Worm (Caenorhabditis elegans) whole organism, dauer: ENCODE measurements around the gene F20H11.1.

ENCODE experiments used
- unc-62 ChIP-seq: sonication (generic microtip); optimal IDR thresholded peaks from 2 replicates; lab custom pipeline; 2017; ENCODE audit warnings: missing biosample characterization, missing genetic modification reagents, missing genetic modification characterization

The F20H11.1 gene

DNA sequence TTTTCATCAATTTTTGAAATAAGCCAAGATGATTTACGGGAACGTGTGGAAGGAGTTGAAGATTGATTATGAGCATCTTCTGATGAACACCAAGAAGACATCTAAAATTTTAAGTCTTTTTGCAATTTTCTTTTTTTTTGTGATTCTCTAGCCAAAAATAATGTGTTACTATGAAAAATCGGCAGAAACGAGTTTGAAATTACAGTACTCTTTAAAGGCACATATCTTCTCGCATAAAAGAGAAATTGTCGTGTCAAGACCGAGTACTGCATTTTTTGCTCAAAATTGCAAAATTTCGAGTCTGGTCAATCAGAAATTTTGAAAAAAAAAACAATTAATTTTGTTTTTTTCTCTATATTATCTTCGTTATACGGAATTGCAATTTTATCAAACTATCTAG lies at the start of gene F20H11.1:
Gene F20H11.1, minus strand, starts transcription at position 101 of the 400 bp plus-strand sequence.
- TF ChIP-seq unc-62 (GFP tag; lab: Kevin White, UChicago): no peak

DNA sequence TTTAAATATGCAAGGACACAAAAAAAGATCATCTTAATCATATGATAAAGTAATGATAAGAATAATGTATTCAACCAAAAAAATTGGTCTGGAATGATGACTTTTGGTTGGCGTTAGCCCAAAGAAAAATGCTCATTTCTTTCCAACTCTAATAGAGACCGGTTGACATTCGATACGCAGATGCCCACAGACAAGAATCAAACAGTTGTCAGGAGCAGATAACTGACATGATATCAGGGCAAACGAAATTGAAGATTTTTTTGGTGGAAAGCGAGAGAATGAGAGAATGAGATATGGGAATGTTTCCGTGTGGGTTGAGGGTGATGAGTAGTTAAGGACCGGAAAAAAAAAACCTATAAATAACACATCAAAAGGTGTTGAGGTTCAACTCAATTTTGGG lies 47.1 kb upstream of the F20H11.1 start:
- TF ChIP-seq unc-62 (GFP tag; lab: Kevin White, UChicago): no peak

DNA sequence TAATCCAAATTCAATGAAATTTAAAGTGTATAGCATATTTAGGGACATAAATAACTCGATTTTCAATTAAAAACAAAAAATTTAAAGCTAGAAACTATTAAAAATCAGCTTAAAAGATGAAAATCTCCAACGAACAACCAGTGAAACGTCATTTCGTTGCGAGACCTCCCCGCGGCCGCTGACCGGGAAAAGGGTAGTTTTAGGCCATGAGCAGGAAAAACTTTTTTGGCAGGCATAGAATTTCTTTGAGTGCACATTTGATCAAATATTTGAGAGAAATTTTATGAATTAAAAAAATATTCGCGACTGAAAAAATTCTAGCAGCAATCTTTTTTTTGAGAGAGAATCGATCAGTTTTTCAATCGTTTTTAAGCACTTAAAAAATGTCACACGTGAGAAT lies 33.3 kb upstream of the F20H11.1 start:
- TF ChIP-seq unc-62 (GFP tag; lab: Kevin White, UChicago): no peak

DNA sequence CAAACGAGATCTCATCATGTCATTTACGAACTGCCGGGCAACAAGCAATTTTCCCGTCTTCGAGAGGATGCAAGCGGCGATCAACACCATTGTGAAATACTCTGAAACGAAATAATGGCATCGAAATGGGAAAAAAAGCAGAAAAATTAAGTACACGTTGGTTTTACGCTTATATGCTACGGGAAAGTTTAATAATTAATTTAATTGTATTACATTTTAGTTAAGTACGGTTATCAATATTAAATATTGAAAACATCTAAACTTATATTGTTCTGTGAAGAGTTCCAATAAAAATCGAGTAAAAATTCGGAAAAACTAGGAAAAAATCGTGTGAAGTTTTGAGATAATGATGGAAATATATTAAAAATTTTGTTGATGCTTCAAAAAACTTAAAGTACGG lies 32.9 kb upstream of the F20H11.1 start, which contains the start of gene copd-1:
Gene copd-1, minus strand, starts transcription at position 101 of the 400 bp plus-strand sequence.
- TF ChIP-seq unc-62 (GFP tag; lab: Kevin White, UChicago): no peak

DNA sequence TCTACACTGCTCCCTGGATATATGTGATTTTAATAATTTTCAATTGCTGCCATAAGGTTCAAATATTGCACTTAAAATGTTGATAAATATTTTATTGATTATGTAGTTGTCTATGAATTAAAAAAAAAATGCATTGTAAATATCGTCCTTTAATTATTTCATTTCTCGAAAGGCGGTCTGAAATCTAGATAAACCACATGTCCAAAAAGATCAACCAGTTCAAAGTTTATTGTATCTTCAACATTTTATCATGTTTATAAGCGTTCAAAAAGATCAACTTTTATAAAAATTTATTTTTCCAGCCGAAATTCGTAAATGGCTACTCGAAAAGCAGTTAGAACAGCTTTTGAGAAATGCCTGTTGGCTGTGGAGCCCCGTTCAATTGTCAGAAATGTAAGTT lies 28.0 kb upstream of the F20H11.1 start, which contains the start of gene C13B9.2:
Gene C13B9.2, plus strand, starts transcription at position 301 of the 400 bp plus-strand sequence.
- no peak for TF ChIP-seq unc-62 (GFP tag; lab: Kevin White, UChicago)

DNA sequence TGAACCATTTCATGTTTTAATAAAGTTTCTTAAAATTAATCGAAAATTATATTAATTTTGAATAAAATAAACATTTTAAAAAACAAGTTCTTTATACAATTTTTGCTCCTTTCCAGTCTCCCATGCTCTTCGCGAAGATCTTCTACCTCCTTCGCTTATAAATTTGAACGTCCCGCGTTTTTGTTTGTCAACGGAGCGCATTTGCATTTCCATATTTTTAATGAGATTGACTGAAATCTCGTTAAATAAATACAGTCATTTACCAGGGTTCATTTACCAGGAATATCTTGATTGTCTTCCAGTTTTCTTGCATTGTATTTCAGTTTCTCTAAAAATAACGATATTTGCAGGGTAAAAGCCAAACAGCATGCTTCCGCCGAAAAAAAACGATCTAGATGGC lies 23.1 kb upstream of the F20H11.1 start, which contains the start of gene cmtr-2:
Gene cmtr-2, plus strand, starts transcription at position 351 of the 400 bp plus-strand sequence.
- TF ChIP-seq unc-62 (GFP tag; lab: Kevin White, UChicago): no peak

DNA sequence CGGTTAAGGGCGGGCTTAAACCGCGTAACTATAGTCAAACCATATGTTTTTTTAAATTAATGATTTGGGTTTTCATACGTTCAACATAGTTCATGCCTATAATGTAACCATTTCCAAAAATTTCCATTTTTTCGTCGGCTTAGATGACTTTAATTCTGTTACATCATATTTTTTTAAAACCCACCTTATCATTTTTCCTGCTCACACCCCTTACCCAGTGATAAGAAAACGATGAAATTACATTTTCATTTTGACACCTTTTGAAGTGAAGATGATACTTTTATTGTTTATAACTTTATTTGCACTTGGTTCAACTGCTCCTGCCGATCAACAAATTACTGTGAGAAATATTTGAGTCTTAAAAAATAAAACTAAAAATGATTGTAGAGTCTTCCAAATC lies 20.3 kb upstream of the F20H11.1 start, which contains the start of gene ctsa-4.2:
Gene ctsa-4.2, plus strand, starts transcription at position 247 of the 400 bp plus-strand sequence.
- no peak for TF ChIP-seq unc-62 (GFP tag; lab: Kevin White, UChicago)

DNA sequence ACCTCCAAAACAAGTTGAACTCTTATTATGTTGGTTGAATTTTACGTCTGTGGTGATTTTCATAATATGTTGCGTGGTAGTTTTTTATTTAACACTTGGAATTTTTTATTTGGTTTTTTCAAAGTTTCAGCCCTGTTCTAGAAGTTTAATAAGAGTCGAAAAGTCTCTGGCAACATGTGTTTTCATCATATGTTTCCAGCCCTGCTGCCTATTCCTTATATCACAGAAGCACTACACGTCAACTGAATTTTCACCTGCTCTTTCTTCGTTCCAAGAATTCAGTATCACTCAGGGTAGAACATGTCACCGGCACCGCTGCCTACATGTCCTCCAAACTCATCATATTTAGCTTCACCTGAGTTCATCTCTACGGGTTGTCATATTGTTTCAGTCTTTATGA lies 18.5 kb upstream of the F20H11.1 start, which contains the start of gene srh-40:
Gene srh-40, plus strand, starts transcription at position 301 of the 400 bp plus-strand sequence.
- no peak for TF ChIP-seq unc-62 (GFP tag; lab: Kevin White, UChicago)

DNA sequence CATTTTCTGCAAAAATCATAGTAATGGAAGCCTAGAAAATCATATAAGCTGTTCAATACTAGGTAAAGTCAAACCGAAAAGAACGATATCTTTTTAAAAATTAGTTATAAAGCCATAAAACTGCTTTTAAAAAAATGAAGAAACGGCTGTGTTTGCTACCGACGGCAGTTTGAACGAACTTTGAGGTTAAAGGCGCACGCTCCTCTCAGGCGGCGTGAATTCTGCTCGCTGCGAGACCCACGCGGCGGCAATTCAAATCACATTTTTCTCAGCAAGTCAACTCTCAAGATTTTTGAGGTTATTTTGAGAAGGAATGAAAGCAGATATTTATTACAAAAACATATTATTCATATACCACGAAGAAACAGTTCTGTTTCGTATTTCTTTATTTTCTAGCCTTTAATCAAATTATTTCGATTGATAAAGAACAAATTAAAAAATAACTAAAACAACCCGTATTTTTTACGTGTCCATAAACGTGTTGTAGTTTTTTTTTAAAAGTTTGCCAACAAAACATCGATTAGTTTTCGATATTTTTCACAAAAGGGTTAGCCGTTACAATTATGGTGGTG lies 16.2 kb upstream of the F20H11.1 start, which contains the start of the genes mdh-2 and F20H11.4:
Gene mdh-2, minus strand, starts transcription at position 6 of the 572 bp plus-strand sequence.
Gene F20H11.4, plus strand, starts transcription at position 522 of the 572 bp plus-strand sequence.
- no peak for TF ChIP-seq unc-62 (GFP tag; lab: Kevin White, UChicago)

DNA sequence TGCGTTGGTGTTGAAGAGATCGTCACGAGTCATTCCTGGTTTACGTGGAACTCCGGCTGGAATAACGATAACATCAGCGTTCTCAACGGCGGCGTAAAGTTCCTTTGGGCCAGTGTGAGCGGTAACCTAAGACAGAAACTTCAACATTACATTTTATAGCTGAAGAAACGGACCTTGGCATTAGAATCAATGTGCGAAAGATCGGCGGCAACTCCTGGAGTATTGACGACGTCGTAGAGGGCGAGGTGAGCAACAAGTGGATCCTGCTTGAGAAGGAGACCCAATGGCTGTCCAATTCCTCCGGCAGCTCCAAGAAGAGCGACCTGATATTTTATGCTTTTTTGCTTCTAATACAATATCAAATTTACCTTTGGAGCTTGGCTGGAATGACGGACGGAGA lies 15.7 kb upstream of the F20H11.1 start:
- no peak for TF ChIP-seq unc-62 (GFP tag; lab: Kevin White, UChicago)

DNA sequence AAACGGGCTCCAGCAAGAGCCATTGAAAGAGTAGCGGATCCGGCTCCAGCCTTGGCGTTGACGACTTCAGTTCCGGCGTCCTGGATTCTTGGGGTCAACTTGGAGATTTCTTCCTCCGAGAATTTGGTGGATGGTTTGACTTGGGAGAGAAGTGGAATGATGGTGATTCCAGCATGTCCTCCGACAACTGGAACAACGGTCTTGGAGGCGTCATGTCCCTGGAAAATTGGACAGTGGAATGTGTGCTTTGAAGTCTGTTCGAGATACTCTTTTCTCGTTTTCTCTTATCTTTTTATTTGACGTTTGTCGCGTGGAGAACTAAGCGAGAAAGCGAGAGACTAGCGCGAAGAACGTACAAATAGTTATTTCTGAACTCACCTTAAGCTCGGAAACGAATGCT lies 15.1 kb upstream of the F20H11.1 start:
- TF ChIP-seq unc-62 (GFP tag; lab: Kevin White, UChicago): no peak

DNA sequence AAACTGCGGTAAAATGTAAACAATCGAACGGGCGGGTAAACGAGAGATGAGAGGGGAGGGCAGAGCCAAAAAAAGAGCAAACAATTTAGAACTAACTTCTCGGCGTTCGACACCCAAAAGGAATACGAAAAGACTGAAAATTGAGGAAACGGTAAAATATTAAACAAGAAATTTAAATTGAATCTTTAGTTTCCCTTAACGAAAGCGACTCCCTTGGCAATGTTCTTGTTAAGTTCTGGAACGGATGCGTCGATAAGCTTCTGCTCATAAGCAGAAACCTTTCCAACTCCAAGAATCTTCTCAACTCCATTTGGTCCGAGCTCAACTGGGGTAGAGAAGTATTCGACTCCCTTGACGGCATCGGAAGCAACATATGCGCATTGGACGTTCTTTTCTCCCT lies 14.7 kb upstream of the F20H11.1 start:
- TF ChIP-seq unc-62 (GFP tag; lab: Kevin White, UChicago): no peak

DNA sequence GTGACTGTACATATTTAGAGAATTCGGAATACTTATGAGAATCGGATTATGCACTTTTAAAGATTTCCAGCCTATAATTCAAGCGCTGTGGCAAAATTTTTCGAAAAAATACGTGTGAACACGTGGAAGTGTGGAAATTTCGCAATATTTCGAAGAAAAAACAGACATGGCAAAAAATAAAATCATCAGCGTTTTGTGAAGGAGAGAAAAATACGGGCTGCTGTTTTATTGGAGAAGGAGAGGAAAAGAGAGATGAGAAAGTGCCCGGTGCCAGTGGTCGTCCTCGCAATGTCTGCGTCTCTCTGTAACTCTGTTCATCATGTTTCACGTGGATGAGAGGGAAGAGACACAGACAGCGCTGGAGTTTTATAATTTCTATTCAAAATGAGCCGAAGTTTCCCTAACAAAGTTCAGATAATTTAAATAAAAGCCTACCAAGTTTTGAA lies 14.1 kb upstream of the F20H11.1 start:
- no peak for TF ChIP-seq unc-62 (GFP tag; lab: Kevin White, UChicago)

DNA sequence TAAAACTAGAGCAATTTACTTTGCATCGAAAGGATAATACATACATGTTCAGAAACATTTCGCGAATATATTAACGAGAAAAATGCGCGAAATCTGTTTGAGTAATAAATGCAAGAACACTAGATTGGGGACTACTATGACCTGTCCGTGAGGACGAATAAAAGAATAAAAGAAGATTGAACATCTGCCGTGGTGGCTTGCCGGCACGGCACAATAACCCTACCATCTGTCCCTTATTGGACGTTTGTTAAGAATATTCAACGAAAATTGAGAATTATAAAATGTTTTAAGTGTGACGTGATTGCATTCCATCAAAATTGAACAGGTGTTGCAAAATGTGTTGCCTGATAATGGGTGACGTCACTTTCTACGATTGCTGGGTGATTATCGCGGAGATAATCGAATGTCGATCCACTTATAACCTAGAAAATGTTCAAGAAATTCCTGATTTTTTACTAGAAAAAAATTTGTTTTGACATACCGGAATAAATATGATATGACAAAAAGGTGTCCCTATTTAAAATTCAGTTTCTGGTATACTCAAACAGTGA lies 13.5 kb upstream of the F20H11.1 start:
- no peak for TF ChIP-seq unc-62 (GFP tag; lab: Kevin White, UChicago)

DNA sequence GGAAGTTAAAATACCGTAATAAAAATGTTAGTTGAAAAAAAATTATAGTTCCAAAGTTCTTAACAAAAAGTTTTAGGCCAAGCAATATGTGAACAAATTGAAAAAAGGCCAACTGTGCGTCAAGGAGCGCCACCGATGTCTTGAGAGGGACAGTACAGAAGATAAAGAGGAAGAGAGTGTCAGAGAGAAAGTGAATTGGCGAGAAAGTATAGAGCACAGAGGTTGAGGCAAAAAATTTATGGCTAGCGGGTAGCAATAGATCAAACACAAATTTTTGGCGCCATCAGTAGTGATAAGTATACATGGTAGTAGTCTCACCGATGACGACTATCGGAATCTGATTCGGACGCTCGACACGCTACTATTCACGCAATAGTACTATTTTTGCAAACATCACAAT lies 12.3 kb upstream of the F20H11.1 start:
- no peak for TF ChIP-seq unc-62 (GFP tag; lab: Kevin White, UChicago)

DNA sequence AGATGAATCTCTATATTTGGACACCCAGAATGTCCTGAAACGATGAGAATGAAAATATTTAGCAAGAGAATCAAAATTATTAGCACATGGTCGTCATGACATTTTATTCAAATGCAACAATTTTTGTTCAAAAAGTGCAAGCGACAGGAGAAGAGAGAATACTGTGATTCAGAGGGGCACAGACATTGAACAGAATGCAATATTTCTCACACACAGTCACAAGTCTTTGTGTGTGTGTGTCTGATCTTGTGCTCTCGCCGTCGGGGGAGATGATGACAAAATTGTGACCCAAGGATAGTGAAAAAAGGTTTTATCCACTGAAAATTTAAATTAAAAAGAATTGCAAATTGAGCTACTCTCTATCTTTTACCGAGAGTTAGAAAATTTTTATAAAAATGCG lies 11.2 kb upstream of the F20H11.1 start:
- TF ChIP-seq unc-62 (GFP tag; lab: Kevin White, UChicago): no peak

DNA sequence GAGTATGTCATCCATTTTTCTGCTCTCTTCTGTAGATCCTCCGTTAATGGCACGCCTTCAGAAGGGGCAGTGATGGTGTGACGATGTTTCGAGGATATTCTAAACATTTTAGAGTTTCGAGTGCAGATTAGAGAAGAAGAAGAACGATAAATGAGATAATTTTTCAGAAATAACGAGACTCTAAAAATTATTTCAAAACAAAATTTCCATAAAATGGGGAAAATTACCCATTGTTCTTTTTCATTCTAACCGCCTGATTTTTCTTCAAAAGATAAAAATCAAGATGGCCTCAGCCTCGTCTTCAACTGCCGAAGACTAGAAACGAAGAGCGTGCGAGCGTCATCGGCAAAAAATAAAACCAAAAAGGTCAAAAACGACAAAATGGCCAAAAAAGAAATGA lies 9.1 kb upstream of the F20H11.1 start, which contains the start of gene let-765:
Gene let-765, minus strand, starts transcription at position 101 of the 400 bp plus-strand sequence.
- no peak for TF ChIP-seq unc-62 (GFP tag; lab: Kevin White, UChicago)
